Fruit fly (Drosophila melanogaster): Measurements from ENCODE around the gene Taf9.
A peak's percentile ranks its signal among the peaks of the same experiment; 100 is the strongest.

Gene Taf9

dm6 chrX:17802353-17803121 is 39.4 kb upstream of the Taf9 start (continued):
- TF ChIP-seq sug (tag; optimal IDR thresholded peaks at IDR 0.05): no peak
- no peak for TF ChIP-seq Max (GFP tag; optimal IDR thresholded peaks at IDR 0.05)
- no peak for TF ChIP-seq corto (GFP tag; optimal IDR thresholded peaks at IDR 0.05)
- no peak for TF ChIP-seq Sry-δ (GFP tag; optimal IDR thresholded peaks at IDR 0.05)
- TF ChIP-seq Aef1 (GFP tag; IDR thresholded peaks at IDR 0.05): no peak
- TF ChIP-seq lov (optimal IDR thresholded peaks at IDR 0.05): no peak
- no peak for TF ChIP-seq lov (GFP tag; IDR thresholded peaks at IDR 0.05)
- TF ChIP-seq tll (GFP tag; optimal IDR thresholded peaks at IDR 0.05): no peak
- TF ChIP-seq oc (tag; optimal IDR thresholded peaks at IDR 0.05): no peak
- TF ChIP-seq CG12104 (GFP tag; optimal IDR thresholded peaks at IDR 0.05): peak; percentile 4
- no peak for TF ChIP-seq nerfin-2 (GFP tag; IDR thresholded peaks at IDR 0.05; ENCODE audit: partially characterized antibody)
- no peak for TF ChIP-seq tin (GFP tag; optimal IDR thresholded peaks at IDR 0.05)
- no peak for TF ChIP-seq CG16863 (GFP tag; optimal IDR thresholded peaks at IDR 0.05)
- TF ChIP-seq mld (GFP tag; IDR thresholded peaks at IDR 0.05; ENCODE audit: partially characterized antibody): no peak
- no peak for TF ChIP-seq Awh (GFP tag; IDR thresholded peaks at IDR 0.05)
- no peak for TF ChIP-seq NC2α (GFP tag; optimal IDR thresholded peaks at IDR 0.05)
- TF ChIP-seq CG15269 (tag; optimal IDR thresholded peaks at IDR 0.05): peak; percentile 31
- no peak for TF ChIP-seq CG4617 (GFP tag; optimal IDR thresholded peaks at IDR 0.05; ENCODE audit: borderline replicate concordance)
- TF ChIP-seq NC2β (GFP tag; optimal IDR thresholded peaks at IDR 0.05): no peak
- TF ChIP-seq fd102C (GFP tag; optimal IDR thresholded peaks at IDR 0.05): no peak
- TF ChIP-seq lola (GFP tag; optimal IDR thresholded peaks at IDR 0.05): peak in 1 of 3 experiments; percentile 38
- TF ChIP-seq Ets97D (GFP tag; optimal IDR thresholded peaks at IDR 0.05): no peak
- no peak for TF ChIP-seq kni (GFP tag; optimal IDR thresholded peaks at IDR 0.05)
- TF ChIP-seq Drgx (GFP tag; IDR thresholded peaks at IDR 0.05): peak; percentile 49; the same call in 1 of the 2 replicates
- TF ChIP-seq E2f1 (GFP tag; IDR thresholded peaks at IDR 0.05): peak; percentile 19; the same call in 1 of the 2 replicates
- TF ChIP-seq CG8089 (GFP tag; optimal IDR thresholded peaks at IDR 0.05): no peak
- no peak for TF ChIP-seq CG8359 (GFP tag; optimal IDR thresholded peaks at IDR 0.05; ENCODE audit: borderline replicate concordance)
- TF ChIP-seq CG2129 (GFP tag; IDR thresholded peaks at IDR 0.05; ENCODE audit: partially characterized antibody): no peak
- TF ChIP-seq CG13296 (GFP tag; optimal IDR thresholded peaks at IDR 0.05): peak; percentile 14
- TF ChIP-seq CG8290 (GFP tag; optimal IDR thresholded peaks at IDR 0.05): no peak
- no peak for TF ChIP-seq CG8290 (tag; optimal IDR thresholded peaks at IDR 0.05)
- no peak for TF ChIP-seq ash1 (GFP tag; optimal IDR thresholded peaks at IDR 0.05)
- TF ChIP-seq CG1602 (GFP tag; optimal IDR thresholded peaks at IDR 0.05): peak; percentile 25
- no peak for TF ChIP-seq CG10543 (GFP tag; optimal IDR thresholded peaks at IDR 0.05)
- TF ChIP-seq Camta (GFP tag; optimal IDR thresholded peaks at IDR 0.05): no peak
- no peak for TF ChIP-seq nau (GFP tag; optimal IDR thresholded peaks at IDR 0.05)
- TF ChIP-seq org-1 (GFP tag; optimal IDR thresholded peaks at IDR 0.05): peak; percentile 32
- TF ChIP-seq CG15696 (tag; optimal IDR thresholded peaks at IDR 0.05): peak; percentile 24
- no peak for TF ChIP-seq Asciz (GFP tag; optimal IDR thresholded peaks at IDR 0.05)
- TF ChIP-seq CG13775 (GFP tag; optimal IDR thresholded peaks at IDR 0.05): peak; percentile 48
- TF ChIP-seq CG6689 (GFP tag; IDR thresholded peaks at IDR 0.05): peak; percentile 60
- TF ChIP-seq CG15479 (GFP tag; optimal IDR thresholded peaks at IDR 0.05): peak; percentile 24
- TF ChIP-seq hbn (GFP tag; IDR thresholded peaks at IDR 0.05; ENCODE audit: partially characterized antibody): no peak
- peak; percentile 70 for TF ChIP-seq Meics (GFP tag; optimal IDR thresholded peaks at IDR 0.05)
- TF ChIP-seq Tbp (GFP tag; optimal IDR thresholded peaks at IDR 0.05): no peak
- no peak; the same call in 1 of the 2 replicates for TF ChIP-seq ranshi (GFP tag; IDR thresholded peaks at IDR 0.05)
- no peak for TF ChIP-seq Atf6 (GFP tag; IDR thresholded peaks at IDR 0.05)
- TF ChIP-seq wdn (GFP tag; IDR thresholded peaks at IDR 0.05): no peak
- TF ChIP-seq dpn (GFP tag; optimal IDR thresholded peaks at IDR 0.05): peak in 1 of 2 experiments; percentile 22

Measured in whole organism, embryonic.